Fruit fly (Drosophila melanogaster) Kc167 (cell line): ENCODE data around the gene PGRP-LA.

ENCODE experiments used
- Myc ChIP-seq: fragments of >200 bp; optimal IDR thresholded peaks from 2 replicates; lab custom pipeline; 2017; ENCODE audit warnings: missing external identifiers
- Sin3A ChIP-seq: fragments of >200 bp; optimal IDR thresholded peaks from 2 replicates; lab custom pipeline; 2018; ENCODE audit warnings: missing external identifiers
- h ChIP-seq: fragments of >200 bp; optimal IDR thresholded peaks from 3 replicates; lab custom pipeline; 2018; ENCODE audit warnings: missing external identifiers
- insv ChIP-seq: fragments of >200 bp; optimal IDR thresholded peaks from 3 replicates; lab custom pipeline; 2018; ENCODE audit warnings: missing external identifiers
- psq ChIP-seq: fragments of >200 bp; optimal IDR thresholded peaks from 2 replicates; lab custom pipeline; 2017; ENCODE audit warnings: missing external identifiers
- ttk ChIP-seq: sonication (Bioruptor generic); optimal IDR thresholded peaks from 2 replicates; lab custom pipeline; 2017; ENCODE audit warnings: missing external identifiers

PGRP-LA gene

dm6 chr3L:9333745-9334382 is at the start of gene PGRP-LA:
PGRP-LA (plus strand) TSS chr3L:9334332.
- TF ChIP-seq ttk (lab: Kevin White, UChicago) (no peak), Myc (no peak), Sin3A (lab: Kevin White, UChicago) (no peak), h (lab: Kevin White, UChicago) (no peak)

dm6 chr3L:9304393-9304792 is 29.7 kb upstream of the PGRP-LA start:
- TF ChIP-seq insv = no peak
- TF ChIP-seq ttk (lab: Kevin White, UChicago) = no peak
- no peak for TF ChIP-seq Myc
- no peak for TF ChIP-seq Sin3A (lab: Kevin White, UChicago)
- no peak for TF ChIP-seq h (lab: Kevin White, UChicago)
- no peak for TF ChIP-seq psq

dm6 chr3L:9335711-9336110 is 1.6 kb downstream of the PGRP-LA start:
- TF ChIP-seq Myc = no peak
- TF ChIP-seq h (lab: Kevin White, UChicago) = no peak
- TF ChIP-seq Sin3A (lab: Kevin White, UChicago) = no peak
- TF ChIP-seq ttk (lab: Kevin White, UChicago) = no peak
- no peak for TF ChIP-seq psq
- no peak for TF ChIP-seq insv

- no peak for TF ChIP-seq Myc
- no peak for TF ChIP-seq h (lab: Kevin White, UChicago)
- TF ChIP-seq Sin3A (lab: Kevin White, UChicago) = no peak
- no peak for TF ChIP-seq psq
- TF ChIP-seq insv = no peak
- no peak for TF ChIP-seq ttk (lab: Kevin White, UChicago)
Observed at dm6 chr3L:9337942-9338468, 3.9 kb downstream of the PGRP-LA start.

dm6 chr3L:9338510-9338909 is 4.4 kb downstream of the PGRP-LA start, which contains the start of gene PGRP-LC:
PGRP-LC (plus strand) TSS chr3L:9338810.
- TF ChIP-seq Myc (no peak), ttk (lab: Kevin White, UChicago) (no peak), Sin3A (lab: Kevin White, UChicago) (no peak), psq (no peak)

- TF ChIP-seq Myc (no peak), Sin3A (lab: Kevin White, UChicago) (no peak), psq (no peak), h (lab: Kevin White, UChicago) (no peak), ttk (lab: Kevin White, UChicago) (no peak), insv (no peak)
Observed at dm6 chr3L:9339021-9339420, 4.9 kb downstream of the PGRP-LA start.

dm6 chr3L:9340232-9340631 is 6.1 kb downstream of the PGRP-LA start:
- TF ChIP-seq Sin3A (lab: Kevin White, UChicago) = no peak
- no peak for TF ChIP-seq h (lab: Kevin White, UChicago)
- no peak for TF ChIP-seq Myc
- no peak for TF ChIP-seq psq
- TF ChIP-seq ttk (lab: Kevin White, UChicago) = no peak
- TF ChIP-seq insv = no peak

dm6 chr3L:9340839-9341238 is 6.7 kb downstream of the PGRP-LA start:
- no peak for TF ChIP-seq insv
- TF ChIP-seq psq = no peak
- TF ChIP-seq Myc = no peak
- no peak for TF ChIP-seq h (lab: Kevin White, UChicago)
- TF ChIP-seq ttk (lab: Kevin White, UChicago) = no peak
- no peak for TF ChIP-seq Sin3A (lab: Kevin White, UChicago)

- TF ChIP-seq Sin3A (lab: Kevin White, UChicago) (no peak), psq (no peak), Myc (no peak), h (lab: Kevin White, UChicago) (no peak), ttk (lab: Kevin White, UChicago) (no peak), insv (no peak)
Observed at dm6 chr3L:9343963-9344362, 9.8 kb downstream of the PGRP-LA start.

- TF ChIP-seq Myc (no peak), Sin3A (lab: Kevin White, UChicago) (no peak), psq (no peak), insv (no peak), h (lab: Kevin White, UChicago) (no peak), ttk (lab: Kevin White, UChicago) (no peak)
Observed at dm6 chr3L:9345157-9345556, 11.0 kb downstream of the PGRP-LA start.

dm6 chr3L:9349314-9349733 is 15.2 kb downstream of the PGRP-LA start, which contains the start of gene PGRP-LF:
PGRP-LF (plus strand) TSS chr3L:9349609.
- TF ChIP-seq h (lab: Kevin White, UChicago) (no peak), Sin3A (lab: Kevin White, UChicago) (no peak), ttk (lab: Kevin White, UChicago) (no peak), psq (no peak), insv (no peak), Myc (no peak)

dm6 chr3L:9353733-9354132 is 19.6 kb downstream of the PGRP-LA start, which contains the start of gene CG32040:
CG32040 (plus strand) TSS chr3L:9354033.
- TF ChIP-seq Sin3A (lab: Kevin White, UChicago) = no peak
- no peak for TF ChIP-seq insv
- TF ChIP-seq ttk (lab: Kevin White, UChicago) = no peak
- TF ChIP-seq Myc = no peak
- TF ChIP-seq psq = no peak
- no peak for TF ChIP-seq h (lab: Kevin White, UChicago)

dm6 chr3L:9355555-9355954 is 21.4 kb downstream of the PGRP-LA start:
- TF ChIP-seq ttk (lab: Kevin White, UChicago) (no peak), Sin3A (lab: Kevin White, UChicago) (no peak), psq (no peak), insv (no peak), h (lab: Kevin White, UChicago) (no peak), Myc (no peak)
